Worm (Caenorhabditis elegans) whole organism, late embryonic: ENCODE results near the gene rtfo-1.

Experiments
- ahr-1 ChIP-seq: sonication (generic microtip); optimal IDR thresholded peaks from 2 replicates; lab custom pipeline; 2016; ENCODE audit warnings: missing genetic modification characterization, missing compliant biosample characterization
- ceh-9 ChIP-seq: sonication (generic microtip); optimal IDR thresholded peaks from 2 replicates; lab custom pipeline; 2016; ENCODE audit warnings: mild to moderate bottlenecking, missing genetic modification characterization, inconsistent platforms, missing compliant biosample characterization
- fkh-6 ChIP-seq: sonication (generic microtip); optimal IDR thresholded peaks from 2 replicates; lab custom pipeline; 2016; ENCODE audit warnings: missing genetic modification characterization, missing compliant biosample characterization
- hlh-30 ChIP-seq: sonication (generic microtip); optimal IDR thresholded peaks from 2 replicates; lab custom pipeline; 2017; ENCODE audit warnings: antibody characterized with exemption, missing genetic modification characterization, missing compliant biosample characterization; ENCODE audit not compliant: insufficient read depth
- lim-6 ChIP-seq: sonication (generic microtip); optimal IDR thresholded peaks from 2 replicates; lab custom pipeline; 2016; ENCODE audit warnings: missing genetic modification characterization, missing compliant biosample characterization
- lin-11 ChIP-seq: fragments of 200-800 bp; sonication (Bioruptor generic); optimal IDR thresholded peaks from 2 replicates; lab custom pipeline; 2018; ENCODE audit warnings: mild to moderate bottlenecking, missing genetic modification characterization, missing compliant biosample characterization
- pha-4 ChIP-seq: fragments of 150-350 bp; optimal IDR thresholded peaks from 2 replicates; lab custom pipeline; 2018; ENCODE audit warnings: missing biosample characterization, missing genetic modification reagents, missing genetic modification characterization

- TF ChIP-seq fkh-6 (tag; lab: Kevin White, UChicago) (no peak), pha-4 (tag; lab: Kevin White, UChicago) (no peak), lim-6 (tag; lab: Kevin White, UChicago) (no peak), lin-11 (tag; lab: Kevin White, UChicago) (no peak), ahr-1 (tag; lab: Kevin White, UChicago) (no peak), hlh-30 (tag; lab: Kevin White, UChicago) (no peak), ceh-9 (no peak)
Measured at ce11 chrV:9531477-9531876, 51.0 kb downstream of the rtfo-1 start, which contains the start of the genes C50F4.10 and pfk-1.2.
